Fruit fly (Drosophila melanogaster) whole organism, embryonic: ENCODE measurements around the gene CG32459.

Experiments
- CG10462 ChIP-seq: fragments of 200-800 bp; sonication (Bioruptor generic); optimal IDR thresholded peaks from 2 replicates; lab custom pipeline; 2016; ENCODE audit warnings: missing biosample characterization, missing genetic modification characterization
- CG10565 ChIP-seq: fragments of 200-800 bp; sonication (Bioruptor generic); optimal IDR thresholded peaks from 3 replicates; lab custom pipeline; 2016; ENCODE audit warnings: missing biosample characterization, mild to moderate bottlenecking, missing genetic modification characterization
- CG11093 ChIP-seq: fragments of 200-800 bp; sonication (Bioruptor generic); IDR thresholded peaks from 3 replicates; pipeline ENCODE4 v1.3.6; 2022; ENCODE audit warnings: missing biosample characterization, missing genetic modification characterization
- CG11247 ChIP-seq: fragments of 200-800 bp; sonication (Bioruptor generic); IDR thresholded peaks from 2 replicates; pipeline ENCODE4 v1.3.6; 2022; ENCODE audit warnings: missing biosample characterization, missing genetic modification characterization
- CG11456 ChIP-seq: fragments of 200-800 bp; sonication (Bioruptor generic); IDR thresholded peaks from 3 replicates; pipeline ENCODE4 v1.3.6; 2022; ENCODE audit warnings: missing biosample characterization, missing genetic modification characterization
- CG12659 ChIP-seq: fragments of 200-800 bp; sonication (Bioruptor generic); optimal IDR thresholded peaks from 3 replicates; lab custom pipeline; 2017; ENCODE audit warnings: mild to moderate bottlenecking, missing biosample characterization, missing genetic modification reagents, missing genetic modification characterization
- CG12769 ChIP-seq: fragments of 200-800 bp; sonication (Bioruptor generic); optimal IDR thresholded peaks from 2 replicates; lab custom pipeline; 2019; ENCODE audit warnings: missing biosample characterization, mild to moderate bottlenecking, missing genetic modification characterization, moderate library complexity
- CG13624 ChIP-seq: fragments of 200-800 bp; sonication (Bioruptor generic); optimal IDR thresholded peaks from 2 replicates; lab custom pipeline; 2016; ENCODE audit warnings: missing biosample characterization, missing genetic modification characterization
- CG14860 ChIP-seq: fragments of 200-800 bp; sonication (Bioruptor generic); IDR thresholded peaks from 3 replicates; pipeline ENCODE4 v1.3.6; 2022; ENCODE audit warnings: missing biosample characterization, missing genetic modification characterization; ENCODE audit not compliant: partially characterized antibody
- CG15073 ChIP-seq: fragments of 200-800 bp; sonication (Bioruptor generic); optimal IDR thresholded peaks from 2 replicates; lab custom pipeline; 2016; ENCODE audit warnings: missing biosample characterization, missing genetic modification characterization
- CG16863 ChIP-seq: fragments of 200-800 bp; sonication (Bioruptor generic); optimal IDR thresholded peaks from 3 replicates; lab custom pipeline; 2016; ENCODE audit warnings: missing biosample characterization, missing genetic modification characterization
- CG17802 ChIP-seq: fragments of 200-800 bp; sonication (Bioruptor generic); optimal IDR thresholded peaks from 2 replicates; lab custom pipeline; 2018; ENCODE audit warnings: missing biosample characterization, mild to moderate bottlenecking, missing genetic modification characterization, moderate library complexity
- CG18619 ChIP-seq: fragments of 200-800 bp; sonication (Bioruptor generic); optimal IDR thresholded peaks from 3 replicates; lab custom pipeline; 2017; ENCODE audit warnings: missing biosample characterization, mild to moderate bottlenecking, missing genetic modification characterization
- CG31365 ChIP-seq: fragments of 200-800 bp; sonication (Bioruptor generic); optimal IDR thresholded peaks from 2 replicates; lab custom pipeline; 2018; ENCODE audit warnings: missing biosample characterization, mild to moderate bottlenecking, missing genetic modification characterization
- CG4424 ChIP-seq: fragments of 200-800 bp; sonication (Bioruptor generic); optimal IDR thresholded peaks from 3 replicates; lab custom pipeline; 2016; ENCODE audit warnings: missing biosample characterization, missing genetic modification characterization
- CG4854 ChIP-seq: fragments of 200-800 bp; sonication (Bioruptor generic); optimal IDR thresholded peaks from 2 replicates; lab custom pipeline; 2016; ENCODE audit warnings: missing biosample characterization, missing genetic modification characterization, inconsistent platforms
- CG6254 ChIP-seq: fragments of 200-800 bp; sonication (Bioruptor generic); optimal IDR thresholded peaks from 3 replicates; lab custom pipeline; 2017; ENCODE audit warnings: mild to moderate bottlenecking, missing biosample characterization, missing genetic modification reagents, missing genetic modification characterization
- CG6654 ChIP-seq: fragments of 200-800 bp; sonication (Bioruptor generic); optimal IDR thresholded peaks from 2 replicates; lab custom pipeline; 2017; ENCODE audit warnings: missing biosample characterization, mild to moderate bottlenecking, missing genetic modification characterization
- CG7963 ChIP-seq: fragments of 200-800 bp; sonication (Bioruptor generic); IDR thresholded peaks from 3 replicates; pipeline ENCODE4 v1.3.6; 2022; ENCODE audit warnings: missing biosample characterization, missing genetic modification characterization; ENCODE audit not compliant: partially characterized antibody
- Dbx ChIP-seq: fragments of 200-800 bp; sonication (Bioruptor generic); IDR thresholded peaks from 3 replicates; pipeline ENCODE4 v1.3.6; 2022; ENCODE audit warnings: missing biosample characterization, missing genetic modification characterization
- Dip2 ChIP-seq: fragments of 200-800 bp; sonication (Bioruptor generic); IDR thresholded peaks from 2 replicates; pipeline ENCODE4 v1.3.6; 2022; ENCODE audit warnings: missing biosample characterization, missing genetic modification characterization
- Doc2 ChIP-seq: fragments of 200-800 bp; sonication (Bioruptor generic); IDR thresholded peaks from 2 replicates; pipeline ENCODE4 v1.3.6; 2022; ENCODE audit warnings: missing biosample characterization, missing genetic modification characterization
- Hmx ChIP-seq: fragments of 200-800 bp; sonication (Bioruptor generic); optimal IDR thresholded peaks from 2 replicates; lab custom pipeline; 2016; ENCODE audit warnings: missing biosample characterization, missing genetic modification characterization
- NC2β ChIP-seq: fragments of 200-800 bp; sonication (Bioruptor generic); optimal IDR thresholded peaks from 2 replicates; lab custom pipeline; 2016; ENCODE audit warnings: missing biosample characterization, missing genetic modification characterization
- NFAT ChIP-seq: fragments of 200-800 bp; sonication (Bioruptor generic); IDR thresholded peaks from 2 replicates; pipeline ENCODE4 v1.3.6; 2022; ENCODE audit warnings: missing biosample characterization, missing genetic modification characterization
- bab2 ChIP-seq: fragments of 200-800 bp; sonication (Bioruptor generic); optimal IDR thresholded peaks from 2 replicates; lab custom pipeline; 2016; ENCODE audit warnings: missing biosample characterization, missing genetic modification characterization
- bsh ChIP-seq, 2 experiments: fragments of 200-800 bp; sonication (Bioruptor generic); optimal IDR thresholded peaks; 2 replicates each; lab custom pipeline; 2017 to 2018; ENCODE audit warnings: mild to moderate bottlenecking in 2 of 2, missing biosample characterization in 2 of 2, missing genetic modification characterization in 2 of 2, moderate library complexity in 1 of 2
- caup ChIP-seq: fragments of 200-800 bp; sonication (Bioruptor generic); optimal IDR thresholded peaks from 3 replicates; lab custom pipeline; 2017; ENCODE audit warnings: missing biosample characterization, mild to moderate bottlenecking, missing genetic modification characterization, moderate library complexity; ENCODE audit not compliant: severe bottlenecking
- chif ChIP-seq, 2 experiments: fragments of 200-800 bp; sonication (Bioruptor generic); optimal IDR thresholded peaks; 3 replicates each; lab custom pipeline; 2016; ENCODE audit warnings: missing biosample characterization in 2 of 2, missing genetic modification characterization in 2 of 2
- chinmo ChIP-seq: fragments of 200-800 bp; sonication (Bioruptor generic); IDR thresholded peaks from 4 replicates; pipeline ENCODE4 v1.3.6; 2022; ENCODE audit warnings: missing biosample characterization, missing genetic modification characterization; ENCODE audit not compliant: partially characterized antibody
- croc ChIP-seq: fragments of 200-800 bp; sonication (Bioruptor generic); conservative IDR thresholded peaks from 3 replicates; pipeline ENCODE4 v1.3.6; 2022; ENCODE audit warnings: missing biosample characterization, missing genetic modification characterization
- ewg ChIP-seq: fragments of 200-800 bp; sonication (Bioruptor generic); optimal IDR thresholded peaks from 3 replicates; lab custom pipeline; 2017; ENCODE audit warnings: mild to moderate bottlenecking, missing biosample characterization, missing genetic modification reagents, missing genetic modification characterization
- exex ChIP-seq: fragments of 200-800 bp; sonication (Bioruptor generic); optimal IDR thresholded peaks from 4 replicates; lab custom pipeline; 2018; ENCODE audit warnings: missing biosample characterization, mild to moderate bottlenecking, missing genetic modification characterization, moderate library complexity
- gem ChIP-seq: fragments of 200-800 bp; sonication (Bioruptor generic); optimal IDR thresholded peaks from 2 replicates; lab custom pipeline; 2019; ENCODE audit warnings: missing biosample characterization, mild to moderate bottlenecking, missing genetic modification characterization, moderate library complexity
- gsb ChIP-seq: fragments of 200-800 bp; sonication (Bioruptor generic); IDR thresholded peaks from 2 replicates; pipeline ENCODE4 v1.3.6; 2022; ENCODE audit warnings: missing biosample characterization, missing genetic modification characterization
- h ChIP-seq: fragments of >200 bp; optimal IDR thresholded peaks from 2 replicates; lab custom pipeline; 2017
- klu ChIP-seq: fragments of 200-800 bp; sonication (Bioruptor generic); IDR thresholded peaks from 2 replicates; pipeline ENCODE4 v1.3.6; 2022; ENCODE audit warnings: missing biosample characterization, missing genetic modification characterization
- lov ChIP-seq, 2 experiments: fragments of 200-800 bp in 1 of 2; fragments of >200 bp in 1 of 2; sonication (Bioruptor generic) in 1 of 2; IDR thresholded peaks in 1 of 2; optimal IDR thresholded peaks in 1 of 2; 2 replicates in 1 of 2; 3 replicates in 1 of 2; pipeline versions ENCODE4 v1.3.6 to Lab custom; 2017 to 2022; ENCODE audit warnings: missing biosample characterization in 1 of 2, missing genetic modification characterization in 1 of 2
- nerfin-1 ChIP-seq: fragments of 200-800 bp; sonication (Bioruptor generic); optimal IDR thresholded peaks from 3 replicates; lab custom pipeline; 2019; ENCODE audit warnings: missing biosample characterization, mild to moderate bottlenecking, missing genetic modification characterization, moderate library complexity
- oc ChIP-seq: fragments of 200-800 bp; sonication (Bioruptor generic); optimal IDR thresholded peaks from 2 replicates; lab custom pipeline; 2018; ENCODE audit warnings: missing biosample characterization, mild to moderate bottlenecking, missing genetic modification characterization, moderate library complexity
- pan ChIP-seq, 4 experiments: fragments of >200 bp in 3 of 4; fragments of 200-800 bp in 1 of 4; sonication (Bioruptor generic) in 1 of 4; optimal IDR thresholded peaks in 3 of 4; IDR thresholded peaks in 1 of 4; 2 replicates each; pipeline versions ENCODE4 v1.3.6 to Lab custom; 2017 to 2022; ENCODE audit warnings: missing biosample characterization in 2 of 4, missing genetic modification characterization in 2 of 4, mixed read lengths in 1 of 4
- peb ChIP-seq: fragments of 200-800 bp; sonication (Bioruptor generic); IDR thresholded peaks from 2 replicates; pipeline ENCODE4 v1.3.6; 2022; ENCODE audit warnings: missing biosample characterization, missing genetic modification characterization
- phol ChIP-seq: fragments of 200-800 bp; sonication (Bioruptor generic); optimal IDR thresholded peaks from 3 replicates; lab custom pipeline; 2018; ENCODE audit warnings: missing biosample characterization, mild to moderate bottlenecking, missing genetic modification characterization, moderate library complexity
- sc ChIP-seq, 3 experiments: fragments of >200 bp in 2 of 3; fragments of 200-800 bp in 1 of 3; sonication (Bioruptor generic) in 1 of 3; optimal IDR thresholded peaks; 2 replicates in 2 of 3; 3 replicates in 1 of 3; lab custom pipeline; 2017; ENCODE audit warnings: mild to moderate bottlenecking in 1 of 3, missing biosample characterization in 1 of 3, missing genetic modification characterization in 1 of 3, missing genetic modification reagents in 1 of 3
- sens-2 ChIP-seq: fragments of 200-800 bp; sonication (Bioruptor generic); IDR thresholded peaks from 2 replicates; pipeline ENCODE4 v1.3.6; 2022; ENCODE audit warnings: missing biosample characterization, missing genetic modification characterization
- slp2 ChIP-seq: fragments of 200-800 bp; sonication (Bioruptor generic); optimal IDR thresholded peaks from 2 replicates; lab custom pipeline; 2016; ENCODE audit warnings: missing biosample characterization, missing genetic modification characterization
- usp ChIP-seq: fragments of >200 bp; optimal IDR thresholded peaks from 2 replicates; lab custom pipeline; 2017; ENCODE audit warnings: missing biosample characterization, missing genetic modification characterization
- wek ChIP-seq: fragments of 200-800 bp; sonication (Bioruptor generic); optimal IDR thresholded peaks from 3 replicates; lab custom pipeline; 2018; ENCODE audit warnings: missing biosample characterization, mild to moderate bottlenecking, missing genetic modification characterization, moderate library complexity
- zen ChIP-seq: fragments of 200-800 bp; sonication (Bioruptor generic); optimal IDR thresholded peaks from 3 replicates; lab custom pipeline; 2018; ENCODE audit warnings: missing biosample characterization, mild to moderate bottlenecking, missing genetic modification characterization, moderate library complexity

Gene CG32459

DNA sequence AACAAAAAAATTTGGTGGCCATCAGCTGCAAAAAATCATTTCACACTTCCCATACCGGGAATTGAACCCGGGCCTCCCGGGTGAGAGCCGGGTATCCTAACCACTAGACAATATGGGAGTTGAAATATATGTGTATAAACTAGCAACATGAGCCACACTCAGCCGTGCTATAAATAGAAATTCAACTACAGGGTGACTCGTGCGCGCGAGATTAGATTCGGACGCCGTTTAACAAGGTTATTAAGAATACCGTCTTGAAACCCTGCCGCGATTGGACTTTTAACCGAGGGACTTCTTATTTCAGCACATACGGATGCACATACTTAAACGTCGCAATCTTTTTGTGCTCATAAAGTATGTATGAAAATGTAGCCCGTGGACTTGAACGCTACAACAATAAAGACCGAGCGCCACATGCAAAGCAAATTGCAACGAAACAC is 8.2 kb downstream of the CG32459 start (continued):
- TF ChIP-seq CG17802 (no peak), Dbx (GFP tag; lab: Robert Waterston, UW) (no peak), oc (no peak), CG4854 (no peak), CG11456 (GFP tag; lab: Robert Waterston, UW) (no peak), bab2 (GFP tag; lab: Kevin White, UChicago) (no peak), Hmx (GFP tag; lab: Kevin White, UChicago) (no peak), bsh (GFP tag; optimal IDR thresholded peaks at IDR 0.05; lab: Kevin White, UChicago) (peak in 1 of 2 experiments; percentile 1), CG31365 (peak; percentile 22), CG6254 (GFP tag; lab: Kevin White, UChicago) (peak; percentile 99), phol (tag; lab: Kevin White, UChicago) (no peak), CG10565 (GFP tag; lab: Kevin White, UChicago) (no peak), exex (tag; lab: Kevin White, UChicago) (peak; percentile 22), CG11093 (GFP tag; lab: Robert Waterston, UW) (no peak), wek (GFP tag; lab: Kevin White, UChicago) (no peak), sc (optimal IDR thresholded peaks at IDR 0.05; lab: Kevin White, UChicago) (no peak), sc (GFP tag; optimal IDR thresholded peaks at IDR 0.05; lab: Kevin White, UChicago) (no peak), CG6654 (no peak), h (no peak), CG7963 (GFP tag; lab: Robert Waterston, UW) (peak; percentile 92), gsb (GFP tag; lab: Robert Waterston, UW) (no peak), CG16863 (GFP tag; lab: Kevin White, UChicago) (no peak), NC2β (GFP tag; lab: Kevin White, UChicago) (no peak), CG14860 (GFP tag; lab: Robert Waterston, UW) (peak; percentile 95), ewg (GFP tag; lab: Kevin White, UChicago) (no peak), zen (tag; lab: Kevin White, UChicago) (no peak), chif (GFP tag; optimal IDR thresholded peaks at IDR 0.05; lab: Kevin White, UChicago) (no peak), nerfin-1 (tag; lab: Kevin White, UChicago) (no peak), Doc2 (GFP tag; lab: Robert Waterston, UW) (no peak), CG13624 (GFP tag; lab: Kevin White, UChicago) (no peak), peb (no peak), CG10462 (GFP tag; lab: Kevin White, UChicago) (no peak), usp (GFP tag; lab: Kevin White, UChicago) (no peak), sens-2 (GFP tag; lab: Robert Waterston, UW) (no peak), CG12659 (GFP tag; lab: Kevin White, UChicago) (no peak), slp2 (no peak), CG4424 (GFP tag; lab: Kevin White, UChicago) (no peak), NFAT (GFP tag; lab: Robert Waterston, UW) (no peak), gem (no peak), lov (optimal IDR thresholded peaks at IDR 0.05; lab: Kevin White, UChicago) (no peak), lov (GFP tag; IDR thresholded peaks at IDR 0.05; lab: Robert Waterston, UW) (no peak; the same call in 2 of the 3 replicates), CG15073 (no peak), pan (optimal IDR thresholded peaks at IDR 0.05; lab: Kevin White, UChicago) (no peak), pan (GFP tag; optimal IDR thresholded peaks at IDR 0.05 in 1 of 2, IDR thresholded peaks at IDR 0.05 in 1 of 2) (no peak), chinmo (GFP tag; lab: Robert Waterston, UW) (peak; percentile 84; the same call in 2 of the 4 replicates), croc (GFP tag; lab: Robert Waterston, UW) (no peak), CG18619 (GFP tag; lab: Kevin White, UChicago) (no peak), CG12769 (peak; percentile 49), caup (GFP tag; lab: Kevin White, UChicago) (no peak), CG11247 (no peak), Dip2 (no peak), klu (GFP tag; lab: Robert Waterston, UW) (no peak)
